Worm (Caenorhabditis elegans): ENCODE data around the gene T26C5.5.

T26C5.5 gene

ce11 chrII:9236283-9236682 is 10.3 kb downstream of the T26C5.5 start, which contains the start of gene T26C5.3:
Gene T26C5.3, plus strand, starts transcription at chrII:9236583.
- TF ChIP-seq unc-62 (GFP tag; optimal IDR thresholded peaks at IDR 0.05) (no peak), nhr-76 (tag; optimal IDR thresholded peaks at IDR 0.05) (no peak), M03D4.4 (tag; optimal IDR thresholded peaks at IDR 0.05) (no peak), blmp-1 (tag; optimal IDR thresholded peaks at IDR 0.05) (no peak), bed-3 (GFP tag; optimal IDR thresholded peaks at IDR 0.05) (no peak), hlh-1 (tag; optimal IDR thresholded peaks at IDR 0.05) (no peak), ceh-83 (GFP tag; optimal IDR thresholded peaks at IDR 0.05) (no peak), flh-1 (GFP tag; optimal IDR thresholded peaks at IDR 0.05) (no peak), unc-39 (tag; optimal IDR thresholded peaks at IDR 0.05) (no peak), lin-13 (tag; optimal IDR thresholded peaks at IDR 0.05) (no peak), zip-8 (tag; optimal IDR thresholded peaks at IDR 0.05) (no peak), ceh-43 (GFP tag; optimal IDR thresholded peaks at IDR 0.05) (no peak), ceh-39 (tag; optimal IDR thresholded peaks at IDR 0.05) (no peak), ces-1 (GFP tag; optimal IDR thresholded peaks at IDR 0.05) (no peak), lsy-2 (tag; optimal IDR thresholded peaks at IDR 0.05) (no peak)

ce11 chrII:9233813-9234212 is 12.7 kb downstream of the T26C5.5 start:
- TF ChIP-seq ces-1 (GFP tag; optimal IDR thresholded peaks at IDR 0.05): no peak
- TF ChIP-seq sptf-1 (tag; optimal IDR thresholded peaks at IDR 0.05): no peak
- TF ChIP-seq unc-120 (tag; optimal IDR thresholded peaks at IDR 0.05; ENCODE audit: poor library complexity, severe bottlenecking): no peak
- TF ChIP-seq snpc-4 (tag; optimal IDR thresholded peaks at IDR 0.05): no peak
- no peak for TF ChIP-seq lin-13 (tag; optimal IDR thresholded peaks at IDR 0.05)
- TF ChIP-seq ztf-11 (tag; optimal IDR thresholded peaks at IDR 0.05): no peak
- TF ChIP-seq ceh-39 (tag; optimal IDR thresholded peaks at IDR 0.05): no peak
- TF ChIP-seq lin-32 (GFP tag; optimal IDR thresholded peaks at IDR 0.05): no peak
- no peak for TF ChIP-seq blmp-1 (tag; optimal IDR thresholded peaks at IDR 0.05)
- no peak for TF ChIP-seq unc-62 (GFP tag; optimal IDR thresholded peaks at IDR 0.05)
- TF ChIP-seq ceh-43 (GFP tag; optimal IDR thresholded peaks at IDR 0.05): no peak
- TF ChIP-seq sem-2 (GFP tag; optimal IDR thresholded peaks at IDR 0.05): no peak
- TF ChIP-seq hlh-1 (tag; optimal IDR thresholded peaks at IDR 0.05): no peak
- no peak for TF ChIP-seq drap-1 (GFP tag; optimal IDR thresholded peaks at IDR 0.05)

- no peak for TF ChIP-seq drap-1 (GFP tag; optimal IDR thresholded peaks at IDR 0.05)
- TF ChIP-seq blmp-1 (tag; optimal IDR thresholded peaks at IDR 0.05): no peak
- no peak for TF ChIP-seq snpc-4 (tag; optimal IDR thresholded peaks at IDR 0.05)
- TF ChIP-seq lin-32 (GFP tag; optimal IDR thresholded peaks at IDR 0.05): no peak
- no peak for TF ChIP-seq flh-1 (GFP tag; optimal IDR thresholded peaks at IDR 0.05)
- no peak for TF ChIP-seq nhr-76 (tag; optimal IDR thresholded peaks at IDR 0.05)
- no peak for TF ChIP-seq elt-3 (tag; optimal IDR thresholded peaks at IDR 0.05)
- no peak for TF ChIP-seq nhr-2 (tag; optimal IDR thresholded peaks at IDR 0.05)
- TF ChIP-seq ceh-43 (GFP tag; optimal IDR thresholded peaks at IDR 0.05): no peak
Observed at ce11 chrII:9232923-9233322, 13.6 kb downstream of the T26C5.5 start, which contains the start of gene T26C5.2. Gene T26C5.2, plus strand, starts transcription at chrII:9233223.

ce11 chrII:9232493-9232892 is 14.1 kb downstream of the T26C5.5 start:
- TF ChIP-seq blmp-1 (tag; optimal IDR thresholded peaks at IDR 0.05): peak; percentile 89
- no peak for TF ChIP-seq snpc-4 (tag; optimal IDR thresholded peaks at IDR 0.05)
- TF ChIP-seq ham-2 (GFP tag; optimal IDR thresholded peaks at IDR 0.05): peak; percentile 9

- no peak for TF ChIP-seq ztf-11 (tag; optimal IDR thresholded peaks at IDR 0.05)
- no peak for TF ChIP-seq tbx-8 (GFP tag; optimal IDR thresholded peaks at IDR 0.05)
- no peak for TF ChIP-seq ceh-83 (GFP tag; optimal IDR thresholded peaks at IDR 0.05)
- TF ChIP-seq nhr-76 (tag; optimal IDR thresholded peaks at IDR 0.05): no peak
- no peak for TF ChIP-seq unc-120 (tag; optimal IDR thresholded peaks at IDR 0.05; ENCODE audit: poor library complexity, severe bottlenecking)
- no peak for TF ChIP-seq cnd-1 (tag; optimal IDR thresholded peaks at IDR 0.05)
- no peak for TF ChIP-seq ces-1 (GFP tag; optimal IDR thresholded peaks at IDR 0.05)
- TF ChIP-seq mab-5 (tag; optimal IDR thresholded peaks at IDR 0.05): no peak
- no peak for TF ChIP-seq blmp-1 (tag; optimal IDR thresholded peaks at IDR 0.05)
- no peak for TF ChIP-seq hlh-1 (tag; optimal IDR thresholded peaks at IDR 0.05)
- no peak for TF ChIP-seq nhr-12 (tag; optimal IDR thresholded peaks at IDR 0.05)
- no peak for TF ChIP-seq nhr-28 (tag; optimal IDR thresholded peaks at IDR 0.05)
- TF ChIP-seq drap-1 (GFP tag; optimal IDR thresholded peaks at IDR 0.05): no peak
- TF ChIP-seq snpc-4 (tag; optimal IDR thresholded peaks at IDR 0.05): no peak
- no peak for TF ChIP-seq ham-2 (GFP tag; optimal IDR thresholded peaks at IDR 0.05)
- no peak for TF ChIP-seq nhr-237 (tag; optimal IDR thresholded peaks at IDR 0.05)
- no peak for TF ChIP-seq M03D4.4 (tag; optimal IDR thresholded peaks at IDR 0.05)
- TF ChIP-seq mls-2 (tag; optimal IDR thresholded peaks at IDR 0.05): no peak
- no peak for TF ChIP-seq mep-1 (tag; optimal IDR thresholded peaks at IDR 0.05)
Observed at ce11 chrII:9231240-9231639, 15.3 kb downstream of the T26C5.5 start, which contains the start of gene gst-13. Gene gst-13, plus strand, starts transcription at chrII:9231457.
